Worm (Caenorhabditis elegans) whole organism, young adult: ENCODE results near the gene K07C11.7.

Experiments
- F52B5.7 ChIP-seq: sonication (generic microtip); optimal IDR thresholded peaks from 2 replicates; lab custom pipeline; 2016; ENCODE audit warnings: mild to moderate bottlenecking, missing genetic modification characterization, missing compliant biosample characterization
- F55B11.4 ChIP-seq: sonication (generic microtip); optimal IDR thresholded peaks from 2 replicates; lab custom pipeline; 2016; ENCODE audit warnings: missing compliant biosample characterization, missing genetic modification characterization, borderline replicate concordance; ENCODE audit not compliant: insufficient read depth
- T26A5.8 ChIP-seq: sonication (generic microtip); optimal IDR thresholded peaks from 2 replicates; lab custom pipeline; 2016; ENCODE audit warnings: missing genetic modification characterization, missing compliant biosample characterization
- Y56A3A.18 ChIP-seq: fragments of 200-800 bp; sonication (Bioruptor generic); IDR thresholded peaks from 2 replicates; pipeline ENCODE4 v1.3.6; 2022; ENCODE audit warnings: missing genetic modification reagents, missing genetic modification characterization, missing compliant biosample characterization
- attf-5 ChIP-seq: fragments of 200-800 bp; sonication (Bioruptor generic); optimal IDR thresholded peaks from 2 replicates; lab custom pipeline; 2018; ENCODE audit warnings: mild to moderate bottlenecking, missing genetic modification characterization, missing compliant biosample characterization
- attf-6 ChIP-seq: fragments of 200-800 bp; sonication (Bioruptor generic); IDR thresholded peaks from 2 replicates; pipeline ENCODE4 v1.3.6; 2022; ENCODE audit warnings: missing genetic modification reagents, missing genetic modification characterization, missing compliant biosample characterization
- cebp-1 ChIP-seq, 2 experiments: fragments of 200-800 bp in 1 of 2; sonication (Bioruptor generic) in 1 of 2; sonication (generic microtip) in 1 of 2; IDR thresholded peaks in 1 of 2; optimal IDR thresholded peaks in 1 of 2; 2 replicates each; pipeline versions ENCODE4 v1.3.6 to Lab custom; 2017 to 2022; ENCODE audit warnings: missing compliant biosample characterization in 2 of 2, missing genetic modification characterization in 2 of 2, mild to moderate bottlenecking in 1 of 2, missing genetic modification reagents in 1 of 2, moderate library complexity in 1 of 2
- ceh-27 ChIP-seq: fragments of 200-800 bp; sonication (Bioruptor generic); optimal IDR thresholded peaks from 2 replicates; lab custom pipeline; 2018; ENCODE audit warnings: mild to moderate bottlenecking, missing genetic modification characterization, moderate library complexity, missing compliant biosample characterization
- ceh-58 ChIP-seq: fragments of 200-800 bp; sonication (Bioruptor generic); IDR thresholded peaks from 2 replicates; pipeline ENCODE4 v1.3.6; 2022; ENCODE audit warnings: missing genetic modification characterization, missing compliant biosample characterization
- chd-7 ChIP-seq: sonication (generic microtip); optimal IDR thresholded peaks from 2 replicates; lab custom pipeline; 2016; ENCODE audit warnings: mild to moderate bottlenecking, missing genetic modification characterization, moderate library complexity, missing compliant biosample characterization
- efl-1 ChIP-seq: fragments of 150-350 bp; optimal IDR thresholded peaks from 2 replicates; lab custom pipeline; 2014; ENCODE audit warnings: missing biosample characterization, missing genetic modification reagents, missing genetic modification characterization
- ets-4 ChIP-seq: fragments of 200-800 bp; sonication (Bioruptor generic); optimal IDR thresholded peaks from 2 replicates; lab custom pipeline; 2018; ENCODE audit warnings: mild to moderate bottlenecking, missing genetic modification characterization, missing compliant biosample characterization
- gei-17 ChIP-seq: fragments of 200-800 bp; sonication (Bioruptor generic); optimal IDR thresholded peaks from 2 replicates; lab custom pipeline; 2018; ENCODE audit warnings: mild to moderate bottlenecking, missing genetic modification characterization, missing compliant biosample characterization
- lin-40 ChIP-seq: sonication (generic microtip); optimal IDR thresholded peaks from 2 replicates; lab custom pipeline; 2016; ENCODE audit warnings: missing genetic modification characterization, mild to moderate bottlenecking, missing compliant biosample characterization, missing genotype, missing genetic modification reagents
- lir-1 ChIP-seq: fragments of 200-800 bp; sonication (Bioruptor generic); conservative IDR thresholded peaks from 2 replicates; pipeline ENCODE4 v1.3.6; 2022; ENCODE audit warnings: missing genetic modification reagents, missing genetic modification characterization, missing compliant biosample characterization
- lsl-1 ChIP-seq: fragments of 200-800 bp; sonication (Bioruptor generic); optimal IDR thresholded peaks from 2 replicates; lab custom pipeline; 2018; ENCODE audit warnings: mild to moderate bottlenecking, missing genetic modification characterization, moderate library complexity, missing compliant biosample characterization
- madf-6 ChIP-seq: fragments of 200-800 bp; sonication (Bioruptor generic); IDR thresholded peaks from 2 replicates; pipeline ENCODE4 v1.3.6; 2022; ENCODE audit warnings: missing genetic modification reagents, missing genetic modification characterization, missing compliant biosample characterization
- mcd-1 ChIP-seq: fragments of 200-800 bp; sonication (Bioruptor generic); IDR thresholded peaks from 2 replicates; pipeline ENCODE4 v1.3.6; 2022; ENCODE audit warnings: missing genetic modification reagents, missing genetic modification characterization, missing compliant biosample characterization
- mxl-1 ChIP-seq: sonication (generic microtip); optimal IDR thresholded peaks from 2 replicates; lab custom pipeline; 2016; ENCODE audit warnings: missing genetic modification characterization, missing compliant biosample characterization
- nfyb-1 ChIP-seq: fragments of 200-800 bp; sonication (Bioruptor generic); IDR thresholded peaks from 2 replicates; pipeline ENCODE4 v1.3.6; 2022; ENCODE audit warnings: missing genetic modification reagents, missing genetic modification characterization, missing compliant biosample characterization
- nhr-179 ChIP-seq: sonication (generic microtip); optimal IDR thresholded peaks from 2 replicates; lab custom pipeline; 2016; ENCODE audit warnings: mild to moderate bottlenecking, missing genetic modification characterization, missing compliant biosample characterization
- pha-4 ChIP-seq: fragments of 150-350 bp; sonication (generic microtip); optimal IDR thresholded peaks from 2 replicates; lab custom pipeline; 2014; ENCODE audit warnings: missing biosample characterization, missing genetic modification reagents, missing genetic modification characterization
- rec-8 ChIP-seq, 2 experiments: sonication (generic microtip); optimal IDR thresholded peaks; 2 replicates each; lab custom pipeline; 2016; ENCODE audit warnings: mild to moderate bottlenecking in 2 of 2, missing genetic modification characterization in 2 of 2, missing genetic modification reagents in 2 of 2, missing genotype in 2 of 2, missing biosample characterization in 1 of 2, missing compliant biosample characterization in 1 of 2, moderate library complexity in 1 of 2
- rpc-1 ChIP-seq, 2 experiments: fragments of 150-350 bp in 1 of 2; sonication (generic microtip) in 1 of 2; optimal IDR thresholded peaks; 2 replicates each; lab custom pipeline; 2014 to 2018; ENCODE audit warnings: missing biosample characterization in 1 of 2, missing genetic modification characterization in 1 of 2, missing genetic modification reagents in 1 of 2, missing genotype in 1 of 2
- sea-2 ChIP-seq: fragments of 200-800 bp; sonication (Bioruptor generic); IDR thresholded peaks from 2 replicates; pipeline ENCODE4 v1.3.6; 2022; ENCODE audit warnings: missing genetic modification characterization, missing compliant biosample characterization
- snpc-1.1 ChIP-seq: sonication (generic microtip); optimal IDR thresholded peaks from 2 replicates; lab custom pipeline; 2017; ENCODE audit warnings: missing genetic modification characterization, mild to moderate bottlenecking, missing compliant biosample characterization, antibody characterized with exemption, moderate library complexity, missing genotype, missing genetic modification reagents; ENCODE audit not compliant: insufficient read depth
- snpc-3.4 ChIP-seq: sonication (generic microtip); optimal IDR thresholded peaks from 2 replicates; lab custom pipeline; 2017; ENCODE audit warnings: missing genetic modification characterization, mild to moderate bottlenecking, missing compliant biosample characterization, antibody characterized with exemption, moderate library complexity, missing genotype, missing genetic modification reagents
- tbp1 ChIP-seq: fragments of 200-800 bp; sonication (Bioruptor generic); optimal IDR thresholded peaks from 2 replicates; lab custom pipeline; 2018; ENCODE audit warnings: mild to moderate bottlenecking, missing genetic modification characterization, missing compliant biosample characterization
- unc-62 ChIP-seq: fragments of 150-350 bp; optimal IDR thresholded peaks from 2 replicates; lab custom pipeline; 2014; ENCODE audit warnings: missing biosample characterization, missing genetic modification reagents, missing genetic modification characterization
- zim-3 ChIP-seq: sonication (generic microtip); optimal IDR thresholded peaks from 2 replicates; lab custom pipeline; 2017; ENCODE audit warnings: mild to moderate bottlenecking, missing genetic modification characterization, moderate library complexity, missing compliant biosample characterization
- ztf-22 ChIP-seq: fragments of 200-800 bp; sonication (Bioruptor generic); optimal IDR thresholded peaks from 2 replicates; lab custom pipeline; 2018; ENCODE audit warnings: mild to moderate bottlenecking, missing genetic modification characterization, moderate library complexity, missing compliant biosample characterization
- ztf-3 ChIP-seq: fragments of 200-800 bp; sonication (Bioruptor generic); optimal IDR thresholded peaks from 2 replicates; lab custom pipeline; 2018; ENCODE audit warnings: mild to moderate bottlenecking, missing genetic modification characterization, missing compliant biosample characterization

Gene K07C11.7

DNA sequence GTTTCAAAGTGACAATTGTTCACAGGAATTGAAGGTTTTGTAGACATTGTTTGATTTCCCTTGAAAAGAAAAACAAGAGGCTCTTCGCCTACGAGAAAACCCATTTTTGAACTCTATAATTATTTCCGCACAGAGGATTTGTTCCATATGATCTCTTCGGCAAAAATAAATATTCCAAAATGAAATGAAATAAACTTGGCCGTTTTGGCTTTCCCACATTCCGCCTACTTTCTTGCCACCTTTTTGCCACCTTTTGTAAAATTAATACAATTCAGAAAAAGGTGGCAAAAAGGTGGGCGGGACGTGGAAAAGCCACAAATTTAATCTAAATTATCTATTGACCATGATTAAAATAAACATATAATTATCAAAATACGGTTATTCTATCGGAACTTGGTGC lies 25.3 kb downstream of the K07C11.7 start, which contains the start of gene F20D6.15:
TSS of gene F20D6.15 (minus strand) at position 47 of the 400 bp plus-strand sequence.
- TF ChIP-seq mcd-1 (GFP tag; lab: Robert Waterston, UW) (no peak), Y56A3A.18 (GFP tag; lab: Robert Waterston, UW) (no peak), ztf-3 (GFP tag; lab: Kevin White, UChicago) (no peak), ceh-27 (GFP tag; lab: Kevin White, UChicago) (no peak), attf-5 (GFP tag; lab: Kevin White, UChicago) (no peak), tbp1 (GFP tag; lab: Kevin White, UChicago) (no peak), F52B5.7 (tag; lab: Kevin White, UChicago) (no peak), ztf-22 (GFP tag; lab: Kevin White, UChicago) (no peak), sea-2 (GFP tag; lab: Robert Waterston, UW) (no peak), mxl-1 (no peak), ceh-58 (no peak), unc-62 (GFP tag; lab: Kevin White, UChicago) (no peak), nhr-179 (no peak), chd-7 (tag; lab: Kevin White, UChicago) (no peak), T26A5.8 (tag; lab: Kevin White, UChicago) (no peak), lsl-1 (GFP tag; lab: Kevin White, UChicago) (no peak), efl-1 (GFP tag; lab: Kevin White, UChicago) (no peak)

DNA sequence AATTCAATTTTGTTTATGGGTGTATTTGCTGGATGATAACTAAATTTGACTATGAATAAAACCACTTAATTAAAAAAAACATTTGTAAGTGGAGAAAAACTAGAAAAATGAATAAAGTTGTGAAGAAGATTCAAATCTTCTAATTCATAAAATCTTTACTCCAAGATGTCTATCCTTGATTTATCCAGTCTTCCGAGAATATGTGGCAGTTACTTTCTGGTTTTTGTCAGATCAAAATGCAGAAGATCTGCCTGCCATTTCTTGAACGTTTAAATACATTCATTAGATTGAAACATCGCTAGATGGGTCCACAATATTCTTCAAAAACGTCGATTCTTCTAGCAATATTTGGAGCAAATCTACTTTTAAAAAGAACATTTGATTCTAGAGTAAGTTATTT lies 28.0 kb downstream of the K07C11.7 start, which contains the start of gene F20D6.2:
TSS of gene F20D6.2 (plus strand) at position 301 of the 400 bp plus-strand sequence.
- TF ChIP-seq snpc-3.4, result no peak
- TF ChIP-seq nfyb-1 (GFP tag; lab: Robert Waterston, UW), result no peak
- TF ChIP-seq rpc-1 (optimal IDR thresholded peaks at IDR 0.05; lab: Kevin White, UChicago), result no peak
- no peak for TF ChIP-seq rpc-1 (tag; optimal IDR thresholded peaks at IDR 0.05; lab: Kevin White, UChicago)
- TF ChIP-seq gei-17 (GFP tag; lab: Kevin White, UChicago), result no peak
- TF ChIP-seq ets-4 (GFP tag; lab: Kevin White, UChicago), result no peak
- TF ChIP-seq lin-40 (tag; lab: Kevin White, UChicago), result no peak
- no peak for TF ChIP-seq lir-1 (GFP tag; lab: Robert Waterston, UW)
- no peak for TF ChIP-seq rec-8 (tag; optimal IDR thresholded peaks at IDR 0.05; lab: Kevin White, UChicago)
- TF ChIP-seq Y56A3A.18 (GFP tag; lab: Robert Waterston, UW), result no peak
- no peak for TF ChIP-seq madf-6 (GFP tag; lab: Robert Waterston, UW)
- no peak for TF ChIP-seq ztf-3 (GFP tag; lab: Kevin White, UChicago)
- no peak for TF ChIP-seq zim-3
- no peak for TF ChIP-seq nhr-179
- TF ChIP-seq pha-4 (tag; lab: Kevin White, UChicago), result no peak
- TF ChIP-seq lsl-1 (GFP tag; lab: Kevin White, UChicago), result no peak
- no peak for TF ChIP-seq snpc-1.1 (tag; lab: Kevin White, UChicago)
- no peak for TF ChIP-seq F55B11.4 (tag; lab: Kevin White, UChicago)
- TF ChIP-seq, all 124 proteins: peak for 0

DNA sequence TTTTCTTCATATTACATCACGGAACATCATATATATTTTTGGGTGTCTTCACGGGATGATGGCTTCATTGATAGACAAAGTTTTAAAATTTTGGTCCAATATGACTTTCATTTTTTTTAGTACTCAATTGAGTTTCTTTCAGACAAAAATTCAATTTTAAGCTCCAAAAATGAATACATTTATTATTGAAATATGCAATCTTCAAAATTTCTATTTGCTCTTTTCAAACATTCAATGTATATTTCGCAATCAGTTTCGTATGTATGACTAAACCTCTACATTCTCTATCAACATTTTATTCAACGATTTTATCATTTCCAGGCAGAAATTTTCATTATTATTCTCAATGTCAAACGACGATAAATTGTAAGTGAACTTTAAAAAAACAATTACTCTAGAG lies 30.4 kb downstream of the K07C11.7 start, which contains the start of gene srp-8:
TSS of gene srp-8 (plus strand) at position 301 of the 400 bp plus-strand sequence.
- peak; percentile 59; the same call in 1 of the 2 replicates for TF ChIP-seq cebp-1 (GFP tag; IDR thresholded peaks at IDR 0.05; lab: Robert Waterston, UW)
- TF ChIP-seq cebp-1 (tag; optimal IDR thresholded peaks at IDR 0.05; lab: Kevin White, UChicago), result no peak
- TF ChIP-seq attf-6 (GFP tag; lab: Robert Waterston, UW), result no peak

DNA sequence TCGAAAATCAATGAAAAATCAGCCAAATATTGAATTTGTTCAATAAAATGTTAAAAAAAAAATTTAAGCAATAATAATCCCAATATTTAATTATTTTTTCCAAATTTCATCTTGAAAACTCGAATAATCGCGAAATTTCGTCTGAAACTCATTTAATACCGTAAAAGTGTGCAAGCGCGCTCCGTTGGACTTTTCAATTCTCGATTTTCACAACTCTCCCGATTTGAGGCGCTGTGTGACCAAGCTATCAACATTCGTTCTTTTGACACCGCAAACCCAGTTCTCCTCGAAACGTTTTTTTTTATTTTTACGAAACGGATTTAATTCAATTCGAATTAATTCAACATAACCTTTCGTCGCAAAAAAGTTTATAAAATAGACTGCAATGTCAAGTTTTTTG lies 33.0 kb downstream of the K07C11.7 start:
- TF ChIP-seq mcd-1 (GFP tag; lab: Robert Waterston, UW), result peak; percentile 64; the same call in 1 of the 2 replicates
